Fruit fly (Drosophila melanogaster) whole organism, embryonic: ENCODE results near the gene regucalcin.

Experiments used
- B-H2 ChIP-seq: fragments of 200-800 bp; sonication (Bioruptor generic); optimal IDR thresholded peaks from 2 replicates; lab custom pipeline; 2018; ENCODE audit warnings: missing biosample characterization, mild to moderate bottlenecking, missing genetic modification characterization
- Bteb2 ChIP-seq: fragments of 200-800 bp; sonication (Bioruptor generic); optimal IDR thresholded peaks from 2 replicates; lab custom pipeline; 2016; ENCODE audit warnings: missing biosample characterization, missing genetic modification characterization
- CG11085 ChIP-seq: fragments of 200-800 bp; sonication (Bioruptor generic); IDR thresholded peaks from 2 replicates; pipeline ENCODE4 v1.3.6; 2022; ENCODE audit warnings: missing biosample characterization, missing genetic modification characterization
- CG13296 ChIP-seq: fragments of 200-800 bp; sonication (Bioruptor generic); optimal IDR thresholded peaks from 3 replicates; lab custom pipeline; 2018; ENCODE audit warnings: missing biosample characterization, mild to moderate bottlenecking, missing genetic modification characterization
- CG14710 ChIP-seq: fragments of 200-800 bp; sonication (Bioruptor generic); optimal IDR thresholded peaks from 3 replicates; lab custom pipeline; 2019; ENCODE audit warnings: missing biosample characterization, mild to moderate bottlenecking, missing genetic modification characterization, moderate library complexity
- CG16815 ChIP-seq: fragments of 200-800 bp; sonication (Bioruptor generic); optimal IDR thresholded peaks from 3 replicates; lab custom pipeline; 2017; ENCODE audit warnings: missing biosample characterization, mild to moderate bottlenecking, missing genetic modification characterization
- CG17912 ChIP-seq: fragments of 200-800 bp; sonication (Bioruptor generic); optimal IDR thresholded peaks from 2 replicates; lab custom pipeline; 2018; ENCODE audit warnings: missing biosample characterization, mild to moderate bottlenecking, missing genetic modification characterization
- CG2889 ChIP-seq: fragments of 200-800 bp; sonication (Bioruptor generic); IDR thresholded peaks from 3 replicates; pipeline ENCODE4 v1.3.6; 2022; ENCODE audit warnings: missing biosample characterization, missing genetic modification characterization
- CG30403 ChIP-seq: fragments of 200-800 bp; sonication (Bioruptor generic); optimal IDR thresholded peaks from 3 replicates; lab custom pipeline; 2016; ENCODE audit warnings: missing biosample characterization, missing genetic modification characterization
- CG32767 ChIP-seq: fragments of 200-800 bp; sonication (Bioruptor generic); IDR thresholded peaks from 2 replicates; pipeline ENCODE4 v1.3.6; 2022; ENCODE audit warnings: missing biosample characterization, missing genetic modification characterization
- CG34422 ChIP-seq: fragments of 200-800 bp; sonication (Bioruptor generic); IDR thresholded peaks from 3 replicates; pipeline ENCODE4 v1.3.6; 2022; ENCODE audit warnings: missing biosample characterization, missing genetic modification characterization
- CG4617 ChIP-seq: fragments of 200-800 bp; sonication (Bioruptor generic); optimal IDR thresholded peaks from 3 replicates; lab custom pipeline; 2016; ENCODE audit warnings: missing biosample characterization, missing genetic modification characterization, borderline replicate concordance
- CG6175 ChIP-seq: fragments of 200-800 bp; sonication (Bioruptor generic); IDR thresholded peaks from 3 replicates; pipeline ENCODE4 v1.3.6; 2022; ENCODE audit warnings: missing biosample characterization, missing genetic modification characterization
- CG6272 ChIP-seq: fragments of 200-800 bp; sonication (Bioruptor generic); IDR thresholded peaks from 2 replicates; pipeline ENCODE4 v1.3.6; 2022; ENCODE audit warnings: missing biosample characterization, missing genetic modification characterization
- CG6813 ChIP-seq: fragments of 200-800 bp; sonication (Bioruptor generic); optimal IDR thresholded peaks from 2 replicates; lab custom pipeline; 2017; ENCODE audit warnings: missing biosample characterization, missing genetic modification characterization, mild to moderate bottlenecking, moderate library complexity, missing genetic modification reagents
- CG7271 ChIP-seq: fragments of 200-800 bp; sonication (Bioruptor generic); optimal IDR thresholded peaks from 2 replicates; lab custom pipeline; 2018; ENCODE audit warnings: missing biosample characterization, mild to moderate bottlenecking, missing genetic modification characterization, moderate library complexity
- CG7745 ChIP-seq: fragments of 200-800 bp; sonication (Bioruptor generic); optimal IDR thresholded peaks from 2 replicates; lab custom pipeline; 2018; ENCODE audit warnings: missing biosample characterization, mild to moderate bottlenecking, missing genetic modification characterization, moderate library complexity
- CG8359 ChIP-seq: fragments of 200-800 bp; sonication (Bioruptor generic); optimal IDR thresholded peaks from 2 replicates; lab custom pipeline; 2017; ENCODE audit warnings: missing biosample characterization, mild to moderate bottlenecking, missing genetic modification characterization, borderline replicate concordance
- CkIIα-i1 ChIP-seq: fragments of 200-800 bp; sonication (Bioruptor generic); IDR thresholded peaks from 2 replicates; pipeline ENCODE4 v1.3.6; 2022; ENCODE audit warnings: missing biosample characterization, missing genetic modification characterization
- HLH3B ChIP-seq: fragments of 200-800 bp; sonication (Bioruptor generic); IDR thresholded peaks from 2 replicates; pipeline ENCODE4 v1.3.6; 2022; ENCODE audit warnings: missing biosample characterization, missing genetic modification characterization
- Hand ChIP-seq: fragments of 200-800 bp; sonication (Bioruptor generic); optimal IDR thresholded peaks from 2 replicates; lab custom pipeline; 2017; ENCODE audit warnings: mild to moderate bottlenecking, missing biosample characterization, missing genetic modification reagents, missing genetic modification characterization
- Hey ChIP-seq: fragments of 200-800 bp; sonication (Bioruptor generic); optimal IDR thresholded peaks from 3 replicates; lab custom pipeline; 2018; ENCODE audit warnings: missing biosample characterization, mild to moderate bottlenecking, missing genetic modification characterization
- NFAT ChIP-seq: fragments of 200-800 bp; sonication (Bioruptor generic); IDR thresholded peaks from 2 replicates; pipeline ENCODE4 v1.3.6; 2022; ENCODE audit warnings: missing biosample characterization, missing genetic modification characterization
- Oaz ChIP-seq: fragments of 200-800 bp; sonication (Bioruptor generic); IDR thresholded peaks from 2 replicates; pipeline ENCODE4 v1.3.6; 2022; ENCODE audit warnings: missing biosample characterization, missing genetic modification characterization
- Pdp1 ChIP-seq, 2 experiments: fragments of 200-800 bp; sonication (Bioruptor generic); optimal IDR thresholded peaks; 3 replicates each; lab custom pipeline; 2016; ENCODE audit warnings: missing biosample characterization in 2 of 2, missing genetic modification characterization in 2 of 2, mild to moderate bottlenecking in 1 of 2, moderate library complexity in 1 of 2
- Ravus ChIP-seq: fragments of 200-800 bp; sonication (Bioruptor generic); IDR thresholded peaks from 2 replicates; pipeline ENCODE4 v1.3.6; 2022; ENCODE audit warnings: missing biosample characterization, missing genetic modification characterization
- Rfx ChIP-seq: fragments of 200-800 bp; sonication (Bioruptor generic); IDR thresholded peaks from 2 replicates; pipeline ENCODE4 v1.3.6; 2022; ENCODE audit warnings: missing biosample characterization, missing genetic modification characterization
- Sry-β ChIP-seq: fragments of 200-800 bp; sonication (Bioruptor generic); optimal IDR thresholded peaks from 2 replicates; lab custom pipeline; 2018; ENCODE audit warnings: missing biosample characterization, mild to moderate bottlenecking, missing genetic modification characterization, moderate library complexity
- Sry-δ ChIP-seq: fragments of 200-800 bp; sonication (Bioruptor generic); optimal IDR thresholded peaks from 2 replicates; lab custom pipeline; 2016; ENCODE audit warnings: missing biosample characterization, missing genetic modification characterization
- TFAM ChIP-seq: fragments of 200-800 bp; sonication (Bioruptor generic); optimal IDR thresholded peaks from 2 replicates; lab custom pipeline; 2017; ENCODE audit warnings: missing biosample characterization, missing genetic modification characterization, inconsistent platforms
- Usf ChIP-seq: fragments of 200-800 bp; sonication (Bioruptor generic); optimal IDR thresholded peaks from 2 replicates; lab custom pipeline; 2017; ENCODE audit warnings: missing genotype, missing biosample characterization, missing genetic modification characterization
- YL-1 ChIP-seq: fragments of 200-800 bp; sonication (Bioruptor generic); optimal IDR thresholded peaks from 3 replicates; lab custom pipeline; 2017; ENCODE audit warnings: missing biosample characterization, mild to moderate bottlenecking, missing genetic modification characterization
- bbx ChIP-seq: fragments of 200-800 bp; sonication (Bioruptor generic); IDR thresholded peaks from 2 replicates; pipeline ENCODE4 v1.3.6; 2022; ENCODE audit warnings: missing biosample characterization, missing genetic modification characterization; ENCODE audit not compliant: partially characterized antibody
- bowl ChIP-seq: fragments of 200-800 bp; sonication (Bioruptor generic); IDR thresholded peaks from 2 replicates; pipeline ENCODE4 v1.3.6; 2022; ENCODE audit warnings: missing biosample characterization, missing genetic modification characterization
- bsh ChIP-seq, 2 experiments: fragments of 200-800 bp; sonication (Bioruptor generic); optimal IDR thresholded peaks; 2 replicates each; lab custom pipeline; 2017 to 2018; ENCODE audit warnings: mild to moderate bottlenecking in 2 of 2, missing biosample characterization in 2 of 2, missing genetic modification characterization in 2 of 2, moderate library complexity in 1 of 2
- caup ChIP-seq: fragments of 200-800 bp; sonication (Bioruptor generic); optimal IDR thresholded peaks from 3 replicates; lab custom pipeline; 2017; ENCODE audit warnings: missing biosample characterization, mild to moderate bottlenecking, missing genetic modification characterization, moderate library complexity; ENCODE audit not compliant: severe bottlenecking
- da ChIP-seq: fragments of 200-800 bp; sonication (Bioruptor generic); optimal IDR thresholded peaks from 2 replicates; lab custom pipeline; 2016; ENCODE audit warnings: missing biosample characterization, missing genetic modification characterization
- dan ChIP-seq: fragments of 200-800 bp; sonication (Bioruptor generic); IDR thresholded peaks from 2 replicates; pipeline ENCODE4 v1.3.6; 2022; ENCODE audit warnings: missing biosample characterization, missing genetic modification characterization
- dm ChIP-seq: fragments of 200-800 bp; sonication (Bioruptor generic); optimal IDR thresholded peaks from 3 replicates; lab custom pipeline; 2016; ENCODE audit warnings: missing biosample characterization, missing genetic modification characterization
- eve ChIP-seq, 2 experiments: fragments of >200 bp; optimal IDR thresholded peaks; 2 replicates each; lab custom pipeline; 2017; ENCODE audit warnings: missing biosample characterization in 2 of 2, missing genetic modification characterization in 2 of 2
- h ChIP-seq: fragments of >200 bp; optimal IDR thresholded peaks from 2 replicates; lab custom pipeline; 2017
- kay ChIP-seq: fragments of 200-800 bp; sonication (Bioruptor generic); optimal IDR thresholded peaks from 2 replicates; lab custom pipeline; 2016; ENCODE audit warnings: missing biosample characterization, missing genetic modification characterization
- ken ChIP-seq: fragments of 200-800 bp; sonication (Bioruptor generic); IDR thresholded peaks from 3 replicates; pipeline ENCODE4 v1.3.6; 2022; ENCODE audit warnings: missing biosample characterization, missing genetic modification characterization
- lilli ChIP-seq: fragments of 200-800 bp; sonication (Bioruptor generic); optimal IDR thresholded peaks from 3 replicates; lab custom pipeline; 2016; ENCODE audit warnings: missing biosample characterization, missing genetic modification characterization
- nerfin-2 ChIP-seq: fragments of 200-800 bp; sonication (Bioruptor generic); IDR thresholded peaks from 2 replicates; pipeline ENCODE4 v1.3.6; 2022; ENCODE audit warnings: missing biosample characterization, missing genetic modification characterization; ENCODE audit not compliant: partially characterized antibody
- rib ChIP-seq: fragments of 200-800 bp; sonication (Bioruptor generic); IDR thresholded peaks from 2 replicates; pipeline ENCODE4 v1.3.6; 2022; ENCODE audit warnings: missing biosample characterization, missing genetic modification characterization
- sqz ChIP-seq: fragments of 200-800 bp; sonication (Bioruptor generic); optimal IDR thresholded peaks from 3 replicates; lab custom pipeline; 2018; ENCODE audit warnings: missing biosample characterization, mild to moderate bottlenecking, missing genetic modification characterization
- tll ChIP-seq, 2 experiments: fragments of 200-800 bp in 1 of 2; fragments of >200 bp in 1 of 2; sonication (Bioruptor generic) in 1 of 2; optimal IDR thresholded peaks; 2 replicates each; lab custom pipeline; 2017 to 2019; ENCODE audit warnings: missing biosample characterization in 2 of 2, missing genetic modification characterization in 2 of 2, mild to moderate bottlenecking in 1 of 2, moderate library complexity in 1 of 2
- zen2 ChIP-seq: fragments of 200-800 bp; sonication (Bioruptor generic); IDR thresholded peaks from 3 replicates; pipeline ENCODE4 v1.3.6; 2022; ENCODE audit warnings: missing biosample characterization, missing genetic modification characterization; ENCODE audit not compliant: partially characterized antibody
- zfh2 ChIP-seq: fragments of 200-800 bp; sonication (Bioruptor generic); optimal IDR thresholded peaks from 2 replicates; lab custom pipeline; 2016; ENCODE audit warnings: missing biosample characterization, missing genetic modification characterization

regucalcin gene

DNA sequence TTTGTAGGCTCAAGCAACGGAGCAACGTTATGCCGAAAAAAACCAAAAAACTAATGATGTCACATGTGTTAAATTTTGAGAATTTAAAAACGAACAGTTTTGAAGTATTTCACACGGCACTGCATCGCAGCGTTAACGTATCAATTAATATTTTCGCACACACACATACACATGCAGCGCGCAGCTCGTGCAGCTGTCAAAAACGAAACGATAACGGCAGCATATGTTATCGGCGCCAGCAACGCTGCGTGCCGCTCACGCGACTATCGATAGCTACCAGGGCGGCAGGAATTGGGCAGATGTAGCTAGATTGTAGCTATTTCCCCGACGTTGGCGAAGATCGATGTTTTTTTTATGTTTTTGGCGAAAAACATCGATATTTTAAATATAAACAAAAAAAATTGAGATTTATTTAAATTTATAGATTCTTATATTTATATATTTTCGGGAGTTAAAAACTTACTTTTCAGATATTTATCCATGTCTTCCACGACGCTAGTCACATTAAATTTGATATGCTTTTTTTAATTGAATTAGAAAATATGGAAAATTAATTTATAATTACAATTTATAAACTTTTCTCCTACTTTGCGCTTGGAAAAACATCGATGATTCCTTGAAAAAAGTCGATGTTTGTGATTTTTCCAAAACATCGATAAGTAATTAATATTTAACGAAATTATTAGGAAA is 16.8 kb downstream of the regucalcin start, which contains the start of gene Usp7 (continued):
- TF ChIP-seq CG6272 (peak; percentile 43; the same call in 1 of the 2 replicates), sqz (GFP tag; lab: Kevin White, UChicago) (peak; percentile 11), Oaz (GFP tag; lab: Robert Waterston, UW) (no peak), Hey (tag; lab: Kevin White, UChicago) (no peak), CG11085 (GFP tag; lab: Robert Waterston, UW) (peak; percentile 45; the same call in 1 of the 2 replicates), da (GFP tag; lab: Kevin White, UChicago) (no peak), dan (no peak), Usf (GFP tag; lab: Kevin White, UChicago) (no peak), CG13296 (GFP tag; lab: Kevin White, UChicago) (peak; percentile 32), CG30403 (GFP tag; lab: Kevin White, UChicago) (peak; percentile 20), CG6175 (GFP tag; lab: Robert Waterston, UW) (no peak), ken (no peak), Sry-δ (GFP tag; lab: Kevin White, UChicago) (peak; percentile 80), Bteb2 (GFP tag; lab: Kevin White, UChicago) (no peak), CG16815 (GFP tag; lab: Kevin White, UChicago) (no peak), HLH3B (GFP tag; lab: Robert Waterston, UW) (no peak; the same call in 1 of the 2 replicates), nerfin-2 (GFP tag; lab: Robert Waterston, UW) (peak; percentile 84), CG17912 (GFP tag; lab: Kevin White, UChicago) (peak; percentile 69), Rfx (GFP tag; lab: Robert Waterston, UW) (peak; percentile 62), Pdp1 (GFP tag; optimal IDR thresholded peaks at IDR 0.05; lab: Kevin White, UChicago) (peak in 1 of 2 experiments; percentile 14), kay (GFP tag; lab: Kevin White, UChicago) (no peak), CG6813 (GFP tag; lab: Kevin White, UChicago) (no peak), CG8359 (GFP tag; lab: Kevin White, UChicago) (no peak), zfh2 (no peak), TFAM (GFP tag; lab: Kevin White, UChicago) (no peak), tll (GFP tag; optimal IDR thresholded peaks at IDR 0.05; lab: Kevin White, UChicago) (no peak), CG7271 (no peak), NFAT (GFP tag; lab: Robert Waterston, UW) (no peak), lilli (no peak), Hand (peak; percentile 7), CG7745 (tag; lab: Kevin White, UChicago) (no peak), CG32767 (GFP tag; lab: Robert Waterston, UW) (no peak), rib (GFP tag; lab: Robert Waterston, UW) (no peak), bowl (no peak), h (lab: Kevin White, UChicago) (no peak), dm (GFP tag; lab: Kevin White, UChicago) (peak; percentile 39), CG2889 (GFP tag; lab: Robert Waterston, UW) (no peak), zen2 (GFP tag; lab: Robert Waterston, UW) (peak; percentile 81), CG4617 (GFP tag; lab: Kevin White, UChicago) (peak; percentile 26), B-H2 (GFP tag; lab: Kevin White, UChicago) (peak; percentile 8), CG34422 (no peak), Ravus (no peak), eve (GFP tag; optimal IDR thresholded peaks at IDR 0.05; lab: Kevin White, UChicago) (no peak), caup (GFP tag; lab: Kevin White, UChicago) (peak; percentile 15), YL-1 (GFP tag; lab: Kevin White, UChicago) (peak; percentile 73), CG14710 (tag; lab: Kevin White, UChicago) (peak; percentile 56), Sry-β (GFP tag; lab: Kevin White, UChicago) (peak; percentile 84), CkIIα-i1 (GFP tag; lab: Robert Waterston, UW) (no peak), bbx (GFP tag; lab: Robert Waterston, UW) (peak; percentile 97), bsh (GFP tag; optimal IDR thresholded peaks at IDR 0.05; lab: Kevin White, UChicago) (no peak)
